Fruit fly (Drosophila melanogaster) whole organism, embryonic: ENCODE measurements around the gene CG14854.

ENCODE experiments used
- CG10321 ChIP-seq: fragments of 200-800 bp; sonication (Bioruptor generic); IDR thresholded peaks from 2 replicates; pipeline ENCODE4 v1.3.6; 2022; ENCODE audit warnings: missing biosample characterization, missing genetic modification characterization
- CG10366 ChIP-seq: fragments of 200-800 bp; sonication (Bioruptor generic); IDR thresholded peaks from 2 replicates; pipeline ENCODE4 v1.3.6; 2022; ENCODE audit warnings: missing biosample characterization, missing genetic modification characterization
- CG10431 ChIP-seq: fragments of 200-800 bp; sonication (Bioruptor generic); optimal IDR thresholded peaks from 3 replicates; lab custom pipeline; 2018; ENCODE audit warnings: missing biosample characterization, mild to moderate bottlenecking, missing genetic modification characterization
- CG11093 ChIP-seq: fragments of 200-800 bp; sonication (Bioruptor generic); IDR thresholded peaks from 3 replicates; pipeline ENCODE4 v1.3.6; 2022; ENCODE audit warnings: missing biosample characterization, missing genetic modification characterization
- CG12659 ChIP-seq: fragments of 200-800 bp; sonication (Bioruptor generic); optimal IDR thresholded peaks from 3 replicates; lab custom pipeline; 2017; ENCODE audit warnings: mild to moderate bottlenecking, missing biosample characterization, missing genetic modification reagents, missing genetic modification characterization
- CG12769 ChIP-seq: fragments of 200-800 bp; sonication (Bioruptor generic); optimal IDR thresholded peaks from 2 replicates; lab custom pipeline; 2019; ENCODE audit warnings: missing biosample characterization, mild to moderate bottlenecking, missing genetic modification characterization, moderate library complexity
- CG12942 ChIP-seq: fragments of 200-800 bp; sonication (Bioruptor generic); optimal IDR thresholded peaks from 3 replicates; lab custom pipeline; 2016; ENCODE audit warnings: missing biosample characterization, missing genetic modification characterization
- CG15011 ChIP-seq: fragments of 200-800 bp; sonication (Bioruptor generic); optimal IDR thresholded peaks from 3 replicates; lab custom pipeline; 2018; ENCODE audit warnings: missing biosample characterization, mild to moderate bottlenecking, missing genetic modification characterization
- CG1792 ChIP-seq: fragments of 200-800 bp; sonication (Bioruptor generic); optimal IDR thresholded peaks from 2 replicates; lab custom pipeline; 2016; ENCODE audit warnings: missing biosample characterization, missing genetic modification characterization
- CG3163 ChIP-seq: fragments of 200-800 bp; sonication (Bioruptor generic); optimal IDR thresholded peaks from 3 replicates; lab custom pipeline; 2016; ENCODE audit warnings: missing biosample characterization, missing genetic modification characterization
- CG34224 ChIP-seq: fragments of 200-800 bp; sonication (Bioruptor generic); IDR thresholded peaks from 3 replicates; pipeline ENCODE4 v1.3.6; 2022; ENCODE audit warnings: missing biosample characterization, missing genetic modification characterization; ENCODE audit not compliant: partially characterized antibody
- CG4424 ChIP-seq: fragments of 200-800 bp; sonication (Bioruptor generic); optimal IDR thresholded peaks from 3 replicates; lab custom pipeline; 2016; ENCODE audit warnings: missing biosample characterization, missing genetic modification characterization
- CG4854 ChIP-seq: fragments of 200-800 bp; sonication (Bioruptor generic); optimal IDR thresholded peaks from 2 replicates; lab custom pipeline; 2016; ENCODE audit warnings: missing biosample characterization, missing genetic modification characterization, inconsistent platforms
- CG6689 ChIP-seq: fragments of 200-800 bp; sonication (Bioruptor generic); IDR thresholded peaks from 2 replicates; pipeline ENCODE4 v1.3.6; 2022; ENCODE audit warnings: missing biosample characterization, missing genetic modification characterization
- CG7928 ChIP-seq: fragments of 200-800 bp; sonication (Bioruptor generic); optimal IDR thresholded peaks from 2 replicates; lab custom pipeline; 2017; ENCODE audit warnings: missing biosample characterization, mild to moderate bottlenecking, missing genetic modification characterization
- CG8359 ChIP-seq: fragments of 200-800 bp; sonication (Bioruptor generic); optimal IDR thresholded peaks from 2 replicates; lab custom pipeline; 2017; ENCODE audit warnings: missing biosample characterization, mild to moderate bottlenecking, missing genetic modification characterization, borderline replicate concordance
- CTCF ChIP-seq: fragments of 200-800 bp; sonication (Bioruptor generic); optimal IDR thresholded peaks from 2 replicates; lab custom pipeline; 2017; ENCODE audit warnings: missing biosample characterization, mild to moderate bottlenecking, missing genetic modification characterization, moderate library complexity
- D ChIP-seq, 2 experiments: fragments of 200-800 bp in 1 of 2; fragments of >200 bp in 1 of 2; sonication (Bioruptor generic) in 1 of 2; optimal IDR thresholded peaks; 2 replicates in 1 of 2; 3 replicates in 1 of 2; lab custom pipeline; 2017; ENCODE audit warnings: mild to moderate bottlenecking in 1 of 2, missing biosample characterization in 1 of 2, missing genetic modification characterization in 1 of 2, missing genetic modification reagents in 1 of 2
- Dp ChIP-seq: fragments of 200-800 bp; sonication (Bioruptor generic); optimal IDR thresholded peaks from 2 replicates; lab custom pipeline; 2018; ENCODE audit warnings: missing biosample characterization, mild to moderate bottlenecking, missing genetic modification characterization, moderate library complexity
- E2f2 ChIP-seq: fragments of 200-800 bp; sonication (Bioruptor generic); IDR thresholded peaks from 2 replicates; pipeline ENCODE4 v1.3.6; 2022; ENCODE audit warnings: missing biosample characterization, missing genetic modification characterization
- Fer2 ChIP-seq: fragments of 200-800 bp; sonication (Bioruptor generic); optimal IDR thresholded peaks from 2 replicates; lab custom pipeline; 2018; ENCODE audit warnings: missing biosample characterization, mild to moderate bottlenecking, missing genetic modification characterization, moderate library complexity
- Hr39 ChIP-seq: fragments of >200 bp; optimal IDR thresholded peaks from 2 replicates; lab custom pipeline; 2017
- Kr ChIP-seq: fragments of 200-800 bp; sonication (Bioruptor generic); optimal IDR thresholded peaks from 2 replicates; lab custom pipeline; 2017; ENCODE audit warnings: missing biosample characterization, mild to moderate bottlenecking, missing genetic modification characterization
- MESR4 ChIP-seq: fragments of 200-800 bp; sonication (Bioruptor generic); optimal IDR thresholded peaks from 2 replicates; lab custom pipeline; 2018; ENCODE audit warnings: missing biosample characterization, mild to moderate bottlenecking, missing genetic modification characterization, moderate library complexity
- NFAT ChIP-seq: fragments of 200-800 bp; sonication (Bioruptor generic); IDR thresholded peaks from 2 replicates; pipeline ENCODE4 v1.3.6; 2022; ENCODE audit warnings: missing biosample characterization, missing genetic modification characterization
- Neu2 ChIP-seq: fragments of 200-800 bp; sonication (Bioruptor generic); optimal IDR thresholded peaks from 3 replicates; lab custom pipeline; 2016; ENCODE audit warnings: missing biosample characterization, missing genetic modification characterization, borderline replicate concordance
- Nf-YB ChIP-seq: fragments of 200-800 bp; sonication (Bioruptor generic); optimal IDR thresholded peaks from 3 replicates; lab custom pipeline; 2019; ENCODE audit warnings: missing biosample characterization, mild to moderate bottlenecking, missing genetic modification characterization, moderate library complexity
- Sox100B ChIP-seq: fragments of 200-800 bp; sonication (Bioruptor generic); optimal IDR thresholded peaks from 3 replicates; lab custom pipeline; 2018; ENCODE audit warnings: missing biosample characterization, mild to moderate bottlenecking, missing genetic modification characterization
- Trl ChIP-seq, 3 experiments: fragments of >200 bp in 2 of 3; fragments of 200-800 bp in 1 of 3; sonication (Bioruptor generic) in 1 of 3; optimal IDR thresholded peaks; 2 replicates in 1 of 3; 3 replicates in 2 of 3; lab custom pipeline; 2016 to 2017; ENCODE audit warnings: missing biosample characterization in 1 of 3, missing genetic modification characterization in 1 of 3
- abd-A ChIP-seq: fragments of 200-800 bp; sonication (Bioruptor generic); optimal IDR thresholded peaks from 3 replicates; lab custom pipeline; 2019; ENCODE audit warnings: missing biosample characterization, mild to moderate bottlenecking, missing genetic modification characterization, moderate library complexity
- br ChIP-seq: fragments of >200 bp; optimal IDR thresholded peaks from 2 replicates; lab custom pipeline; 2017
- crol ChIP-seq: fragments of 200-800 bp; sonication (Bioruptor generic); IDR thresholded peaks from 2 replicates; pipeline ENCODE4 v1.3.6; 2022; ENCODE audit warnings: missing biosample characterization, missing genetic modification characterization
- crp ChIP-seq, 2 experiments: fragments of 200-800 bp; sonication (Bioruptor generic); optimal IDR thresholded peaks; 2 replicates in 1 of 2; 3 replicates in 1 of 2; lab custom pipeline; 2017; ENCODE audit warnings: missing biosample characterization in 2 of 2, missing genetic modification characterization in 2 of 2, mild to moderate bottlenecking in 1 of 2, moderate library complexity in 1 of 2
- dan ChIP-seq: fragments of 200-800 bp; sonication (Bioruptor generic); IDR thresholded peaks from 2 replicates; pipeline ENCODE4 v1.3.6; 2022; ENCODE audit warnings: missing biosample characterization, missing genetic modification characterization
- fd64A ChIP-seq: fragments of 200-800 bp; sonication (Bioruptor generic); optimal IDR thresholded peaks from 3 replicates; lab custom pipeline; 2018; ENCODE audit warnings: missing biosample characterization, mild to moderate bottlenecking, missing genetic modification characterization
- ftz-f1 ChIP-seq: fragments of 200-800 bp; sonication (Bioruptor generic); optimal IDR thresholded peaks from 2 replicates; lab custom pipeline; 2016; ENCODE audit warnings: missing biosample characterization, missing genetic modification characterization
- inv ChIP-seq: fragments of 200-800 bp; sonication (Bioruptor generic); IDR thresholded peaks from 2 replicates; pipeline ENCODE4 v1.3.6; 2022; ENCODE audit warnings: missing biosample characterization, missing genetic modification characterization; ENCODE audit not compliant: partially characterized antibody
- mld ChIP-seq: fragments of 200-800 bp; sonication (Bioruptor generic); IDR thresholded peaks from 3 replicates; pipeline ENCODE4 v1.3.6; 2022; ENCODE audit warnings: missing biosample characterization, missing genetic modification characterization; ENCODE audit not compliant: partially characterized antibody
- pnt ChIP-seq: fragments of 200-800 bp; sonication (Bioruptor generic); optimal IDR thresholded peaks from 3 replicates; lab custom pipeline; 2016; ENCODE audit warnings: missing biosample characterization, missing genetic modification characterization
- schlank ChIP-seq: fragments of 200-800 bp; sonication (Bioruptor generic); optimal IDR thresholded peaks from 2 replicates; lab custom pipeline; 2018; ENCODE audit warnings: missing biosample characterization, mild to moderate bottlenecking, missing genetic modification characterization
- sens-2 ChIP-seq: fragments of 200-800 bp; sonication (Bioruptor generic); IDR thresholded peaks from 2 replicates; pipeline ENCODE4 v1.3.6; 2022; ENCODE audit warnings: missing biosample characterization, missing genetic modification characterization
- seq ChIP-seq: fragments of 200-800 bp; sonication (Bioruptor generic); IDR thresholded peaks from 2 replicates; pipeline ENCODE4 v1.3.6; 2022; ENCODE audit warnings: missing biosample characterization, missing genetic modification characterization
- sob ChIP-seq: fragments of 200-800 bp; sonication (Bioruptor generic); IDR thresholded peaks from 2 replicates; pipeline ENCODE4 v1.3.6; 2022; ENCODE audit warnings: missing biosample characterization, missing genetic modification characterization
- stc ChIP-seq: fragments of 200-800 bp; sonication (Bioruptor generic); IDR thresholded peaks from 2 replicates; pipeline ENCODE4 v1.3.6; 2022; ENCODE audit warnings: missing biosample characterization, missing genetic modification characterization
- tna ChIP-seq: fragments of 200-800 bp; sonication (Bioruptor generic); IDR thresholded peaks from 2 replicates; pipeline ENCODE4 v1.3.6; 2022; ENCODE audit warnings: missing biosample characterization, missing genetic modification characterization; ENCODE audit not compliant: partially characterized antibody
- unpg ChIP-seq: fragments of 200-800 bp; sonication (Bioruptor generic); optimal IDR thresholded peaks from 3 replicates; lab custom pipeline; 2018; ENCODE audit warnings: missing biosample characterization, mild to moderate bottlenecking, missing genetic modification characterization, moderate library complexity
- vvl ChIP-seq: fragments of 200-800 bp; sonication (Bioruptor generic); IDR thresholded peaks from 2 replicates; pipeline ENCODE4 v1.3.6; 2022; ENCODE audit warnings: missing biosample characterization, missing genetic modification characterization
- zf30C ChIP-seq: fragments of 200-800 bp; sonication (Bioruptor generic); optimal IDR thresholded peaks from 3 replicates; lab custom pipeline; 2018; ENCODE audit warnings: missing biosample characterization, mild to moderate bottlenecking, missing genetic modification characterization

CG14854 gene

dm6 chr3R:14576692-14577646 lies 17.1 kb upstream of the CG14854 start, which contains the start of gene stumps (continued):
- no peak for TF ChIP-seq CG6689
- TF ChIP-seq unpg (GFP tag; lab: Kevin White, UChicago) = no peak
- TF ChIP-seq CG15011 (GFP tag; lab: Kevin White, UChicago) = no peak
- no peak for TF ChIP-seq mld (GFP tag; lab: Robert Waterston, UW)
- peak; percentile 24 for TF ChIP-seq Dp
- peak; percentile 25 for TF ChIP-seq CG10431 (GFP tag; lab: Kevin White, UChicago)
- no peak for TF ChIP-seq pnt (GFP tag; lab: Kevin White, UChicago)
- peak; percentile 23 for TF ChIP-seq Nf-YB
- TF ChIP-seq CG1792 (GFP tag; lab: Kevin White, UChicago) = peak; percentile 16
- peak; percentile 87 for TF ChIP-seq CTCF
- peak; percentile 20 for TF ChIP-seq Sox100B
- TF ChIP-seq zf30C (GFP tag; lab: Kevin White, UChicago) = no peak
- TF ChIP-seq fd64A (GFP tag; lab: Kevin White, UChicago) = peak; percentile 0
- TF ChIP-seq abd-A (tag; lab: Kevin White, UChicago) = peak; percentile 86
- peak; percentile 84 for TF ChIP-seq crol (GFP tag; lab: Robert Waterston, UW)
- TF ChIP-seq Trl (optimal IDR thresholded peaks at IDR 0.05; lab: Kevin White, UChicago) = peak; percentile 61
- no peak for TF ChIP-seq Trl (GFP tag; optimal IDR thresholded peaks at IDR 0.05; lab: Kevin White, UChicago)
- TF ChIP-seq CG12769 = peak; percentile 78
- peak; percentile 31; the same call in 1 of the 2 replicates for TF ChIP-seq sens-2
- no peak for TF ChIP-seq Hr39 (lab: Kevin White, UChicago)
- TF ChIP-seq CG3163 (GFP tag; lab: Kevin White, UChicago) = peak; percentile 94
- no peak for TF ChIP-seq dan (GFP tag; lab: Robert Waterston, UW)
- TF ChIP-seq vvl (GFP tag; lab: Robert Waterston, UW) = peak; percentile 55; the same call in 1 of the 2 replicates
- TF ChIP-seq, all 482 proteins: peak for 40

- TF ChIP-seq stc = no peak
- TF ChIP-seq CG7928 = no peak
- TF ChIP-seq br (lab: Kevin White, UChicago) = no peak
- no peak for TF ChIP-seq CG10366 (GFP tag; lab: Robert Waterston, UW)
- no peak for TF ChIP-seq tna
Observed at dm6 chr3R:14576511-14576691, 16.5 kb upstream of the CG14854 start, which contains the start of gene CG44094. TSS of gene CG44094 (minus strand) at chr3R:14576611.

- TF ChIP-seq MESR4 (GFP tag; lab: Kevin White, UChicago) (peak; percentile 49), D (optimal IDR thresholded peaks at IDR 0.05; lab: Kevin White, UChicago) (no peak), D (GFP tag; optimal IDR thresholded peaks at IDR 0.05; lab: Kevin White, UChicago) (no peak), CG8359 (GFP tag; lab: Kevin White, UChicago) (no peak), Kr (GFP tag; lab: Kevin White, UChicago) (no peak), CG34224 (GFP tag; lab: Robert Waterston, UW) (peak; percentile 40; the same call in 1 of the 3 replicates), CG12659 (GFP tag; lab: Kevin White, UChicago) (peak; percentile 35), seq (GFP tag; lab: Robert Waterston, UW) (no peak), schlank (tag; lab: Kevin White, UChicago) (no peak), CG12942 (GFP tag; lab: Kevin White, UChicago) (no peak), crp (GFP tag; optimal IDR thresholded peaks at IDR 0.05; lab: Kevin White, UChicago) (no peak), E2f2 (GFP tag; lab: Robert Waterston, UW) (peak; percentile 84), zf30C (GFP tag; lab: Kevin White, UChicago) (peak; percentile 21), NFAT (GFP tag; lab: Robert Waterston, UW) (peak; percentile 27; the same call in 1 of the 2 replicates), CG10321 (GFP tag; lab: Robert Waterston, UW) (no peak), CG4424 (GFP tag; lab: Kevin White, UChicago) (no peak), Fer2 (no peak), CG4854 (GFP tag; lab: Kevin White, UChicago) (no peak), sob (GFP tag; lab: Robert Waterston, UW) (0 out of 2 replicates have a peak, but pooled peaks have one; percentile 15), Neu2 (no peak), ftz-f1 (GFP tag; lab: Kevin White, UChicago) (peak; percentile 5), inv (GFP tag; lab: Robert Waterston, UW) (no peak), CG11093 (no peak)
Observed at dm6 chr3R:14575718-14576187, 15.9 kb upstream of the CG14854 start, which contains the start of gene CG7987. TSS of gene CG7987 (minus strand) at chr3R:14575887.
